Fruit fly (Drosophila melanogaster) whole organism, embryonic: ENCODE data around the gene lilli.

Experiments
- Adf1 ChIP-seq: fragments of 200-800 bp; sonication (Bioruptor generic); IDR thresholded peaks from 2 replicates; pipeline ENCODE4 v1.3.6; 2022; ENCODE audit warnings: missing biosample characterization, missing genetic modification characterization
- Bgb ChIP-seq: fragments of 200-800 bp; sonication (Bioruptor generic); IDR thresholded peaks from 2 replicates; pipeline ENCODE4 v1.3.6; 2022; ENCODE audit warnings: missing biosample characterization, missing genetic modification characterization; ENCODE audit not compliant: partially characterized antibody
- BtbVII ChIP-seq: fragments of 200-800 bp; sonication (Bioruptor generic); optimal IDR thresholded peaks from 3 replicates; lab custom pipeline; 2017; ENCODE audit warnings: missing biosample characterization, mild to moderate bottlenecking, missing genetic modification characterization
- CG10274 ChIP-seq: fragments of 200-800 bp; sonication (Bioruptor generic); optimal IDR thresholded peaks from 3 replicates; lab custom pipeline; 2017; ENCODE audit warnings: missing biosample characterization, mild to moderate bottlenecking, missing genetic modification characterization
- CG10366 ChIP-seq: fragments of 200-800 bp; sonication (Bioruptor generic); IDR thresholded peaks from 2 replicates; pipeline ENCODE4 v1.3.6; 2022; ENCODE audit warnings: missing biosample characterization, missing genetic modification characterization
- CG11247 ChIP-seq: fragments of 200-800 bp; sonication (Bioruptor generic); IDR thresholded peaks from 2 replicates; pipeline ENCODE4 v1.3.6; 2022; ENCODE audit warnings: missing biosample characterization, missing genetic modification characterization
- CG11723 ChIP-seq: fragments of 200-800 bp; sonication (Bioruptor generic); optimal IDR thresholded peaks from 2 replicates; lab custom pipeline; 2017; ENCODE audit warnings: missing biosample characterization, mild to moderate bottlenecking, missing genetic modification characterization
- CG12219 ChIP-seq: fragments of 200-800 bp; sonication (Bioruptor generic); optimal IDR thresholded peaks from 3 replicates; lab custom pipeline; 2018; ENCODE audit warnings: missing biosample characterization, mild to moderate bottlenecking, missing genetic modification characterization
- CG12744 ChIP-seq: fragments of 200-800 bp; sonication (Bioruptor generic); optimal IDR thresholded peaks from 2 replicates; lab custom pipeline; 2016; ENCODE audit warnings: missing biosample characterization, missing genetic modification characterization
- CG12769 ChIP-seq: fragments of 200-800 bp; sonication (Bioruptor generic); optimal IDR thresholded peaks from 2 replicates; lab custom pipeline; 2019; ENCODE audit warnings: missing biosample characterization, mild to moderate bottlenecking, missing genetic modification characterization, moderate library complexity
- CG13775 ChIP-seq: fragments of 200-800 bp; sonication (Bioruptor generic); optimal IDR thresholded peaks from 3 replicates; lab custom pipeline; 2017; ENCODE audit warnings: missing biosample characterization, mild to moderate bottlenecking, missing genetic modification characterization
- CG13894 ChIP-seq: fragments of 200-800 bp; sonication (Bioruptor generic); optimal IDR thresholded peaks from 3 replicates; lab custom pipeline; 2018; ENCODE audit warnings: missing biosample characterization, mild to moderate bottlenecking, missing genetic modification characterization, moderate library complexity
- CG15514 ChIP-seq: fragments of 200-800 bp; sonication (Bioruptor generic); optimal IDR thresholded peaks from 3 replicates; lab custom pipeline; 2017; ENCODE audit warnings: missing biosample characterization, missing genetic modification characterization, mild to moderate bottlenecking, moderate library complexity, missing genetic modification reagents
- CG16779 ChIP-seq: fragments of 200-800 bp; sonication (Bioruptor generic); IDR thresholded peaks from 2 replicates; pipeline ENCODE4 v1.3.6; 2022; ENCODE audit warnings: missing biosample characterization, missing genetic modification characterization
- CG17568 ChIP-seq: fragments of 200-800 bp; sonication (Bioruptor generic); optimal IDR thresholded peaks from 2 replicates; lab custom pipeline; 2018; ENCODE audit warnings: missing biosample characterization, mild to moderate bottlenecking, missing genetic modification characterization, moderate library complexity
- CG17612 ChIP-seq: fragments of 200-800 bp; sonication (Bioruptor generic); IDR thresholded peaks from 2 replicates; pipeline ENCODE4 v1.3.6; 2022; ENCODE audit warnings: missing biosample characterization, missing genetic modification characterization
- CG18011 ChIP-seq: fragments of 200-800 bp; sonication (Bioruptor generic); optimal IDR thresholded peaks from 2 replicates; lab custom pipeline; 2017; ENCODE audit warnings: missing biosample characterization, missing genetic modification characterization, mild to moderate bottlenecking, moderate library complexity, missing genotype
- CG18262 ChIP-seq: fragments of 200-800 bp; optimal IDR thresholded peaks from 3 replicates; lab custom pipeline; 2019; ENCODE audit warnings: missing biosample characterization, mild to moderate bottlenecking, missing genetic modification characterization, moderate library complexity
- CG18476 ChIP-seq: fragments of 200-800 bp; sonication (Bioruptor generic); optimal IDR thresholded peaks from 2 replicates; lab custom pipeline; 2016; ENCODE audit warnings: missing biosample characterization, mild to moderate bottlenecking, missing genetic modification characterization
- CG18619 ChIP-seq: fragments of 200-800 bp; sonication (Bioruptor generic); optimal IDR thresholded peaks from 3 replicates; lab custom pipeline; 2017; ENCODE audit warnings: missing biosample characterization, mild to moderate bottlenecking, missing genetic modification characterization
- CG2875 ChIP-seq: fragments of 200-800 bp; sonication (Bioruptor generic); optimal IDR thresholded peaks from 2 replicates; lab custom pipeline; 2017; ENCODE audit warnings: missing biosample characterization, mild to moderate bottlenecking, missing genetic modification characterization, missing genetic modification reagents
- CG42726 ChIP-seq: fragments of 200-800 bp; sonication (Bioruptor generic); IDR thresholded peaks from 2 replicates; pipeline ENCODE4 v1.3.6; 2022; ENCODE audit warnings: missing biosample characterization, missing genetic modification characterization; ENCODE audit not compliant: partially characterized antibody
- CG43689 ChIP-seq: fragments of 200-800 bp; sonication (Bioruptor generic); IDR thresholded peaks from 2 replicates; pipeline ENCODE4 v1.3.6; 2022; ENCODE audit warnings: missing biosample characterization, missing genetic modification characterization
- CG4617 ChIP-seq: fragments of 200-800 bp; sonication (Bioruptor generic); optimal IDR thresholded peaks from 3 replicates; lab custom pipeline; 2016; ENCODE audit warnings: missing biosample characterization, missing genetic modification characterization, borderline replicate concordance
- CG5953 ChIP-seq: fragments of 200-800 bp; sonication (Bioruptor generic); IDR thresholded peaks from 2 replicates; pipeline ENCODE4 v1.3.6; 2022; ENCODE audit warnings: missing biosample characterization, missing genetic modification characterization
- CG6854 ChIP-seq: fragments of 200-800 bp; sonication (Bioruptor generic); optimal IDR thresholded peaks from 3 replicates; lab custom pipeline; 2017; ENCODE audit warnings: missing biosample characterization, mild to moderate bottlenecking, missing genetic modification characterization
- CG7357 ChIP-seq: fragments of 200-800 bp; sonication (Bioruptor generic); IDR thresholded peaks from 3 replicates; pipeline ENCODE4 v1.3.6; 2022; ENCODE audit warnings: missing biosample characterization, missing genetic modification characterization
- CG7928 ChIP-seq: fragments of 200-800 bp; sonication (Bioruptor generic); optimal IDR thresholded peaks from 2 replicates; lab custom pipeline; 2017; ENCODE audit warnings: missing biosample characterization, mild to moderate bottlenecking, missing genetic modification characterization
- E2f2 ChIP-seq: fragments of 200-800 bp; sonication (Bioruptor generic); IDR thresholded peaks from 2 replicates; pipeline ENCODE4 v1.3.6; 2022; ENCODE audit warnings: missing biosample characterization, missing genetic modification characterization
- GATAe ChIP-seq: fragments of 200-800 bp; sonication (Bioruptor generic); conservative IDR thresholded peaks from 2 replicates; pipeline ENCODE4 v1.3.6; 2022; ENCODE audit warnings: missing biosample characterization, missing genetic modification characterization
- Hmr ChIP-seq: fragments of 200-800 bp; sonication (Bioruptor generic); optimal IDR thresholded peaks from 3 replicates; lab custom pipeline; 2017; ENCODE audit warnings: mild to moderate bottlenecking, missing biosample characterization, missing genetic modification reagents, missing genetic modification characterization
- Mrtf ChIP-seq: fragments of 200-800 bp; sonication (Bioruptor generic); IDR thresholded peaks from 3 replicates; pipeline ENCODE4 v1.3.6; 2022; ENCODE audit warnings: missing biosample characterization, missing genetic modification characterization
- Pdp1 ChIP-seq, 2 experiments: fragments of 200-800 bp; sonication (Bioruptor generic); optimal IDR thresholded peaks; 3 replicates each; lab custom pipeline; 2016; ENCODE audit warnings: missing biosample characterization in 2 of 2, missing genetic modification characterization in 2 of 2, mild to moderate bottlenecking in 1 of 2, moderate library complexity in 1 of 2
- Rfx ChIP-seq: fragments of 200-800 bp; sonication (Bioruptor generic); IDR thresholded peaks from 2 replicates; pipeline ENCODE4 v1.3.6; 2022; ENCODE audit warnings: missing biosample characterization, missing genetic modification characterization
- Six4 ChIP-seq: fragments of 200-800 bp; sonication (Bioruptor generic); optimal IDR thresholded peaks from 2 replicates; lab custom pipeline; 2016; ENCODE audit warnings: missing biosample characterization, missing genetic modification characterization
- Spps ChIP-seq: fragments of 200-800 bp; sonication (Bioruptor generic); optimal IDR thresholded peaks from 2 replicates; lab custom pipeline; 2018; ENCODE audit warnings: missing biosample characterization, mild to moderate bottlenecking, missing genetic modification characterization
- Usf ChIP-seq: fragments of 200-800 bp; sonication (Bioruptor generic); optimal IDR thresholded peaks from 2 replicates; lab custom pipeline; 2017; ENCODE audit warnings: missing genotype, missing biosample characterization, missing genetic modification characterization
- Xbp1 ChIP-seq: fragments of 200-800 bp; sonication (Bioruptor generic); optimal IDR thresholded peaks from 3 replicates; lab custom pipeline; 2016; ENCODE audit warnings: missing biosample characterization, mild to moderate bottlenecking, missing genetic modification characterization
- bcd ChIP-seq: fragments of 200-800 bp; sonication (Bioruptor generic); optimal IDR thresholded peaks from 2 replicates; lab custom pipeline; 2017; ENCODE audit warnings: missing biosample characterization, mild to moderate bottlenecking, missing genetic modification characterization
- cg ChIP-seq: fragments of 200-800 bp; sonication (Bioruptor generic); optimal IDR thresholded peaks from 3 replicates; lab custom pipeline; 2019; ENCODE audit warnings: missing biosample characterization, mild to moderate bottlenecking, missing genetic modification characterization, moderate library complexity
- dan ChIP-seq: fragments of 200-800 bp; sonication (Bioruptor generic); IDR thresholded peaks from 2 replicates; pipeline ENCODE4 v1.3.6; 2022; ENCODE audit warnings: missing biosample characterization, missing genetic modification characterization
- fd64A ChIP-seq: fragments of 200-800 bp; sonication (Bioruptor generic); optimal IDR thresholded peaks from 3 replicates; lab custom pipeline; 2018; ENCODE audit warnings: missing biosample characterization, mild to moderate bottlenecking, missing genetic modification characterization
- h ChIP-seq: fragments of >200 bp; optimal IDR thresholded peaks from 2 replicates; lab custom pipeline; 2017
- kni ChIP-seq: fragments of 200-800 bp; sonication (Bioruptor generic); optimal IDR thresholded peaks from 3 replicates; lab custom pipeline; 2017; ENCODE audit warnings: mild to moderate bottlenecking, missing biosample characterization, missing genetic modification reagents, missing genetic modification characterization
- sd ChIP-seq: fragments of 200-800 bp; sonication (Bioruptor generic); optimal IDR thresholded peaks from 3 replicates; lab custom pipeline; 2018; ENCODE audit warnings: missing biosample characterization, mild to moderate bottlenecking, missing genetic modification characterization, moderate library complexity
- sima ChIP-seq: fragments of 200-800 bp; sonication (Bioruptor generic); optimal IDR thresholded peaks from 2 replicates; lab custom pipeline; 2016; ENCODE audit warnings: missing biosample characterization, missing genetic modification characterization
- tll ChIP-seq, 2 experiments: fragments of 200-800 bp in 1 of 2; fragments of >200 bp in 1 of 2; sonication (Bioruptor generic) in 1 of 2; optimal IDR thresholded peaks; 2 replicates each; lab custom pipeline; 2017 to 2019; ENCODE audit warnings: missing biosample characterization in 2 of 2, missing genetic modification characterization in 2 of 2, mild to moderate bottlenecking in 1 of 2, moderate library complexity in 1 of 2
- wdn ChIP-seq: fragments of 200-800 bp; sonication (Bioruptor generic); IDR thresholded peaks from 2 replicates; pipeline ENCODE4 v1.3.6; 2022; ENCODE audit warnings: missing biosample characterization, missing genetic modification characterization
- zfh2 ChIP-seq: fragments of 200-800 bp; sonication (Bioruptor generic); optimal IDR thresholded peaks from 2 replicates; lab custom pipeline; 2016; ENCODE audit warnings: missing biosample characterization, missing genetic modification characterization

lilli gene

dm6 chr2L:2861885-2862620 lies 23.7 kb upstream of the lilli start (continued):
- TF ChIP-seq Six4 (GFP tag; lab: Kevin White, UChicago), result no peak
- no peak for TF ChIP-seq CG18619 (GFP tag; lab: Kevin White, UChicago)
- no peak for TF ChIP-seq cg (GFP tag; lab: Kevin White, UChicago)
- no peak for TF ChIP-seq bcd (GFP tag; lab: Kevin White, UChicago)
- peak; percentile 25 for TF ChIP-seq CG13894 (tag; lab: Kevin White, UChicago)
- peak; percentile 20 for TF ChIP-seq BtbVII (GFP tag; lab: Kevin White, UChicago)
- TF ChIP-seq Rfx (GFP tag; lab: Robert Waterston, UW), result 0 out of 2 replicates have a peak, but pooled peaks have one; percentile 8
- peak; percentile 49 for TF ChIP-seq fd64A (GFP tag; lab: Kevin White, UChicago)
- no peak for TF ChIP-seq Mrtf
- TF ChIP-seq CG18476, result peak; percentile 88
- peak; percentile 22 for TF ChIP-seq CG17568 (GFP tag; lab: Kevin White, UChicago)
- no peak for TF ChIP-seq wdn (GFP tag; lab: Robert Waterston, UW)
- no peak for TF ChIP-seq CG5953 (GFP tag; lab: Robert Waterston, UW)
- no peak for TF ChIP-seq GATAe (GFP tag; lab: Robert Waterston, UW)
- TF ChIP-seq CG11247 (GFP tag; lab: Robert Waterston, UW), result no peak
- peak; percentile 40 for TF ChIP-seq CG18262
- no peak for TF ChIP-seq CG16779
- TF ChIP-seq CG4617, result no peak
- no peak for TF ChIP-seq Spps (tag; lab: Kevin White, UChicago)
- TF ChIP-seq CG2875 (GFP tag; lab: Kevin White, UChicago), result peak; percentile 29
- TF ChIP-seq CG12769 (tag; lab: Kevin White, UChicago), result peak; percentile 2
- TF ChIP-seq CG42726, result no peak
- no peak for TF ChIP-seq CG10366 (GFP tag; lab: Robert Waterston, UW)
- TF ChIP-seq dan (GFP tag; lab: Robert Waterston, UW), result no peak
- TF ChIP-seq E2f2 (GFP tag; lab: Robert Waterston, UW), result 0 out of 2 replicates have a peak, but pooled peaks have one; percentile 9
- TF ChIP-seq Pdp1 (GFP tag; optimal IDR thresholded peaks at IDR 0.05; lab: Kevin White, UChicago), result peak in 1 of 2 experiments; percentile 80
- TF ChIP-seq CG13775 (GFP tag; lab: Kevin White, UChicago), result no peak
- TF ChIP-seq sima (GFP tag; lab: Kevin White, UChicago), result no peak
- TF ChIP-seq CG7357 (GFP tag; lab: Robert Waterston, UW), result no peak
- peak; percentile 5 for TF ChIP-seq CG12219 (GFP tag; lab: Kevin White, UChicago)
- TF ChIP-seq CG6854 (GFP tag; lab: Kevin White, UChicago), result peak; percentile 3
- no peak for TF ChIP-seq CG17612
- TF ChIP-seq zfh2 (GFP tag; lab: Kevin White, UChicago), result no peak
- peak; percentile 79 for TF ChIP-seq Bgb (GFP tag; lab: Robert Waterston, UW)
- TF ChIP-seq CG43689 (GFP tag; lab: Robert Waterston, UW), result no peak
- no peak for TF ChIP-seq Usf
- TF ChIP-seq CG18011 (GFP tag; lab: Kevin White, UChicago), result no peak
- no peak for TF ChIP-seq Adf1
- no peak for TF ChIP-seq h (lab: Kevin White, UChicago)
- TF ChIP-seq CG11723, result no peak
- TF ChIP-seq Hmr (GFP tag; lab: Kevin White, UChicago), result peak; percentile 3
- peak; percentile 15 for TF ChIP-seq CG15514 (GFP tag; lab: Kevin White, UChicago)
- TF ChIP-seq kni (GFP tag; lab: Kevin White, UChicago), result peak; percentile 16
- TF ChIP-seq CG12744, result no peak
- TF ChIP-seq CG10274, result no peak
- no peak for TF ChIP-seq Xbp1 (GFP tag; lab: Kevin White, UChicago)
- TF ChIP-seq tll (GFP tag; optimal IDR thresholded peaks at IDR 0.05; lab: Kevin White, UChicago), result no peak
- TF ChIP-seq CG7928 (GFP tag; lab: Kevin White, UChicago), result no peak
- peak; percentile 75 for TF ChIP-seq sd (tag; lab: Kevin White, UChicago)
